Fruit fly (Drosophila melanogaster) whole organism, embryonic: ENCODE data around the gene Eip63E.

ENCODE experiments used
- Adf1 ChIP-seq: fragments of 200-800 bp; sonication (Bioruptor generic); IDR thresholded peaks from 2 replicates; pipeline ENCODE4 v1.3.6; 2022; ENCODE audit warnings: missing biosample characterization, missing genetic modification characterization
- Blimp-1 ChIP-seq: fragments of 200-800 bp; sonication (Bioruptor generic); optimal IDR thresholded peaks from 3 replicates; lab custom pipeline; 2018; ENCODE audit warnings: missing biosample characterization, missing genetic modification characterization, mild to moderate bottlenecking, moderate library complexity, missing genetic modification reagents
- CG4820 ChIP-seq: fragments of 200-800 bp; sonication (Bioruptor generic); optimal IDR thresholded peaks from 3 replicates; lab custom pipeline; 2016; ENCODE audit warnings: missing biosample characterization, missing genetic modification characterization
- CG6272 ChIP-seq: fragments of 200-800 bp; sonication (Bioruptor generic); IDR thresholded peaks from 2 replicates; pipeline ENCODE4 v1.3.6; 2022; ENCODE audit warnings: missing biosample characterization, missing genetic modification characterization
- Jarid2 ChIP-seq: fragments of 200-800 bp; sonication (Bioruptor generic); optimal IDR thresholded peaks from 3 replicates; lab custom pipeline; 2017; ENCODE audit warnings: mild to moderate bottlenecking, missing biosample characterization, missing genetic modification reagents, missing genetic modification characterization
- NK7.1 ChIP-seq: fragments of 200-800 bp; sonication (Bioruptor generic); optimal IDR thresholded peaks from 3 replicates; lab custom pipeline; 2016; ENCODE audit warnings: missing biosample characterization, missing genetic modification characterization
- Ravus ChIP-seq: fragments of 200-800 bp; sonication (Bioruptor generic); IDR thresholded peaks from 2 replicates; pipeline ENCODE4 v1.3.6; 2022; ENCODE audit warnings: missing biosample characterization, missing genetic modification characterization
- lov ChIP-seq, 2 experiments: fragments of 200-800 bp in 1 of 2; fragments of >200 bp in 1 of 2; sonication (Bioruptor generic) in 1 of 2; IDR thresholded peaks in 1 of 2; optimal IDR thresholded peaks in 1 of 2; 2 replicates in 1 of 2; 3 replicates in 1 of 2; pipeline versions ENCODE4 v1.3.6 to Lab custom; 2017 to 2022; ENCODE audit warnings: missing biosample characterization in 1 of 2, missing genetic modification characterization in 1 of 2
- peb ChIP-seq: fragments of 200-800 bp; sonication (Bioruptor generic); IDR thresholded peaks from 2 replicates; pipeline ENCODE4 v1.3.6; 2022; ENCODE audit warnings: missing biosample characterization, missing genetic modification characterization
- repo ChIP-seq: fragments of 200-800 bp; sonication (Bioruptor generic); optimal IDR thresholded peaks from 2 replicates; lab custom pipeline; 2016; ENCODE audit warnings: missing biosample characterization, missing genetic modification characterization
- trem ChIP-seq: fragments of 200-800 bp; optimal IDR thresholded peaks from 3 replicates; lab custom pipeline; 2019; ENCODE audit warnings: missing biosample characterization, mild to moderate bottlenecking, missing genetic modification characterization, moderate library complexity
- twi ChIP-seq: fragments of 200-800 bp; optimal IDR thresholded peaks from 2 replicates; lab custom pipeline; 2019; ENCODE audit warnings: missing biosample characterization, mild to moderate bottlenecking, missing genetic modification characterization, moderate library complexity
- vfl ChIP-seq: fragments of 200-800 bp; sonication (Bioruptor generic); optimal IDR thresholded peaks from 2 replicates; lab custom pipeline; 2016; ENCODE audit warnings: missing biosample characterization, missing genetic modification characterization

dm6 chr3L:3639324-3639723 lies 123.8 kb downstream of the Eip63E start:
- TF ChIP-seq trem (tag; lab: Kevin White, UChicago) (no peak), CG4820 (no peak), twi (tag; lab: Kevin White, UChicago) (no peak), Jarid2 (no peak), peb (GFP tag; lab: Robert Waterston, UW) (no peak), repo (no peak), Adf1 (no peak), lov (optimal IDR thresholded peaks at IDR 0.05; lab: Kevin White, UChicago) (no peak), lov (GFP tag; IDR thresholded peaks at IDR 0.05; lab: Robert Waterston, UW) (no peak), vfl (GFP tag; lab: Kevin White, UChicago) (no peak), Blimp-1 (GFP tag; lab: Kevin White, UChicago) (no peak), NK7.1 (GFP tag; lab: Kevin White, UChicago) (no peak), Ravus (GFP tag; lab: Robert Waterston, UW) (no peak), CG6272 (GFP tag; lab: Robert Waterston, UW) (no peak)
